Fruit fly (Drosophila melanogaster): ENCODE data around the gene CG16711.

Gene CG16711

DNA sequence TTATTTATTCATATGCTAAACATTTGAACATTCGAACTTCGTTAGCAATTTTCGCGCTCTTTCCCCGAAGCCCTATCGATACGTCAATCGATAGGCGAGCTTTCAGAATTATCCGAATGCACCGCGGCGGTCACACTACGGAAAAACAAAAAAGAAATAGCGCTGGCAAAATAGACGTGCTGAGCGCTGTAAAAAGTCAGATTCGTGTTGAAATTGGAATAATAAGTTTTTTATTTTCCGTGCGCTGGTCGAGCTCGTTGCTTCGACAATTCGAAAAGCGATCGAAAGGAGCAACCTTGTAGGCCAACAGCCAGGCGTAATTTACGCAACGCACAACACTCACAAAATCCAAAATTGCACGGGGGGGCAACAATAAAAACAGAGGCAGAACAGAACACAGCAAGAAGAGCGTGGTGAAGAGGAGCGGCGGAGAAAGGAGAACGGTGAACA, 5.9 kb upstream of the CG16711 start, which contains the start of gene Ubc4 (continued):
- TF ChIP-seq CG6689 (GFP tag; IDR thresholded peaks at IDR 0.05) (0 out of 2 replicates have a peak, but pooled peaks have one; percentile 8), Optix (GFP tag; IDR thresholded peaks at IDR 0.05) (no peak), jing (GFP tag; optimal IDR thresholded peaks at IDR 0.05) (no peak), CoRest (tag; optimal IDR thresholded peaks at IDR 0.05) (peak; percentile 4), unc-4 (GFP tag; IDR thresholded peaks at IDR 0.05; ENCODE audit: partially characterized antibody) (peak; percentile 90), corto (GFP tag; optimal IDR thresholded peaks at IDR 0.05) (no peak), CG11247 (GFP tag; IDR thresholded peaks at IDR 0.05) (no peak), CG13624 (GFP tag; optimal IDR thresholded peaks at IDR 0.05) (peak; percentile 8), rib (GFP tag; IDR thresholded peaks at IDR 0.05) (no peak), dmrt11E (tag; optimal IDR thresholded peaks at IDR 0.05) (no peak), CG18619 (GFP tag; optimal IDR thresholded peaks at IDR 0.05) (no peak), CG6683 (GFP tag; optimal IDR thresholded peaks at IDR 0.05) (no peak), gsb (GFP tag; IDR thresholded peaks at IDR 0.05) (no peak), knrl (GFP tag; IDR thresholded peaks at IDR 0.05; ENCODE audit: partially characterized antibody) (peak; percentile 83), Sry-β (GFP tag; optimal IDR thresholded peaks at IDR 0.05) (peak; percentile 38), chinmo (GFP tag; IDR thresholded peaks at IDR 0.05; ENCODE audit: partially characterized antibody) (peak; percentile 66; the same call in 3 of the 4 replicates), CG7745 (tag; optimal IDR thresholded peaks at IDR 0.05) (no peak), CG11560 (tag; IDR thresholded peaks at IDR 0.05) (no peak), CG32532 (GFP tag; IDR thresholded peaks at IDR 0.05) (peak; percentile 32; the same call in 1 of the 2 replicates), her (GFP tag; optimal IDR thresholded peaks at IDR 0.05) (peak; percentile 19), CG17568 (GFP tag; optimal IDR thresholded peaks at IDR 0.05) (no peak), CG9932 (GFP tag; IDR thresholded peaks at IDR 0.05) (peak; percentile 48; the same call in 1 of the 2 replicates), scrt (GFP tag; optimal IDR thresholded peaks at IDR 0.05) (no peak), sim (GFP tag; IDR thresholded peaks at IDR 0.05) (no peak), dimm (GFP tag; IDR thresholded peaks at IDR 0.05) (no peak), CG14860 (GFP tag; IDR thresholded peaks at IDR 0.05; ENCODE audit: partially characterized antibody) (peak; percentile 70), HHEX (GFP tag; optimal IDR thresholded peaks at IDR 0.05) (no peak), twi (tag; optimal IDR thresholded peaks at IDR 0.05) (no peak), sob (GFP tag; IDR thresholded peaks at IDR 0.05) (no peak), tll (GFP tag; optimal IDR thresholded peaks at IDR 0.05) (no peak), shn (GFP tag; optimal IDR thresholded peaks at IDR 0.05) (peak; percentile 5), org-1 (GFP tag; optimal IDR thresholded peaks at IDR 0.05) (no peak), Kr (GFP tag; optimal IDR thresholded peaks at IDR 0.05) (no peak), Dip2 (GFP tag; IDR thresholded peaks at IDR 0.05) (no peak), zfh2 (GFP tag; optimal IDR thresholded peaks at IDR 0.05) (peak; percentile 20), HLH4C (GFP tag; IDR thresholded peaks at IDR 0.05; ENCODE audit: partially characterized antibody) (peak; percentile 81), Mrtf (GFP tag; IDR thresholded peaks at IDR 0.05) (0 out of 3 replicates have a peak, but pooled peaks have one; percentile 32), schlank (tag; optimal IDR thresholded peaks at IDR 0.05) (no peak), stwl (tag; optimal IDR thresholded peaks at IDR 0.05) (peak; percentile 54), CG4282 (GFP tag; optimal IDR thresholded peaks at IDR 0.05) (no peak), exex (tag; optimal IDR thresholded peaks at IDR 0.05) (no peak), Hr51 (GFP tag; optimal IDR thresholded peaks at IDR 0.05) (no peak), mld (GFP tag; IDR thresholded peaks at IDR 0.05; ENCODE audit: partially characterized antibody) (peak; percentile 71; the same call in 2 of the 3 replicates), ato (GFP tag; IDR thresholded peaks at IDR 0.05; ENCODE audit: partially characterized antibody) (peak; percentile 77), Dad (GFP tag; optimal IDR thresholded peaks at IDR 0.05) (peak; percentile 2), ATbp (GFP tag; optimal IDR thresholded peaks at IDR 0.05) (no peak), HmgZ (tag; optimal IDR thresholded peaks at IDR 0.05) (peak; percentile 55), CG12659 (GFP tag; optimal IDR thresholded peaks at IDR 0.05) (peak; percentile 57), ci (GFP tag; IDR thresholded peaks at IDR 0.05) (peak; percentile 21; the same call in 1 of the 3 replicates)

All from whole organism, embryonic.